Fruit fly (Drosophila melanogaster) whole organism, prepupa: Measurements from ENCODE around the gene fon.
A peak's percentile ranks its signal among the peaks of the same experiment; 100 is the strongest.

Source experiments
- CG31627 ChIP-seq: fragments of 200-800 bp; sonication (Bioruptor generic); optimal IDR thresholded peaks from 3 replicates; lab custom pipeline; 2016; ENCODE audit warnings: missing biosample characterization, missing genetic modification characterization
- CG6854 ChIP-seq: fragments of 200-800 bp; sonication (Bioruptor generic); optimal IDR thresholded peaks from 2 replicates; lab custom pipeline; 2017; ENCODE audit warnings: missing biosample characterization, mild to moderate bottlenecking, missing genetic modification characterization
- Eip78C ChIP-seq: fragments of 200-800 bp; sonication (Bioruptor generic); peaks from one replicate; lab custom pipeline; 2016; ENCODE audit warnings: missing biosample characterization, missing genetic modification characterization
- eg ChIP-seq: fragments of 200-800 bp; sonication (Bioruptor generic); IDR thresholded peaks from 3 replicates; pipeline ENCODE4 v1.3.6; 2022; ENCODE audit warnings: missing biosample characterization, missing genetic modification characterization
- fkh ChIP-seq: fragments of 200-800 bp; sonication (Bioruptor generic); optimal IDR thresholded peaks from 3 replicates; lab custom pipeline; 2017; ENCODE audit warnings: missing biosample characterization, mild to moderate bottlenecking, missing genetic modification characterization, moderate library complexity
- lz ChIP-seq: fragments of 200-800 bp; sonication (Bioruptor generic); optimal IDR thresholded peaks from 3 replicates; lab custom pipeline; 2016; ENCODE audit warnings: missing biosample characterization, missing genetic modification characterization
- topi ChIP-seq: fragments of 200-800 bp; sonication (Bioruptor generic); optimal IDR thresholded peaks from 3 replicates; lab custom pipeline; 2016; ENCODE audit warnings: missing biosample characterization, missing genetic modification characterization

dm6 chr2L:19370046-19370445 lies 16.0 kb downstream of the fon start, which contains the start of gene CG17349:
- no peak for TF ChIP-seq Eip78C (GFP tag; lab: Kevin White, UChicago)
- TF ChIP-seq lz (GFP tag; lab: Kevin White, UChicago): no peak
- TF ChIP-seq fkh (GFP tag; lab: Kevin White, UChicago): peak; percentile 68
- TF ChIP-seq CG31627: no peak
- no peak for TF ChIP-seq CG6854 (GFP tag; lab: Kevin White, UChicago)
- no peak for TF ChIP-seq eg (GFP tag; lab: Robert Waterston, UW)
- no peak for TF ChIP-seq topi (GFP tag; lab: Kevin White, UChicago)
